Fruit fly (Drosophila melanogaster): ENCODE results near the gene Sema1a.

Sema1a gene

dm6 chr2L:8514748-8515147 lies 27.2 kb upstream of the Sema1a start, which contains the start of the genes CG13097 and PIG-U (continued):
- peak; percentile 88 for TF ChIP-seq ems (GFP tag; optimal IDR thresholded peaks at IDR 0.05)
- TF ChIP-seq CG4360 (GFP tag; IDR thresholded peaks at IDR 0.05), result peak; percentile 53; the same call in 1 of the 2 replicates
- no peak for TF ChIP-seq CG17912 (GFP tag; optimal IDR thresholded peaks at IDR 0.05)
- TF ChIP-seq ap (GFP tag; IDR thresholded peaks at IDR 0.05), result 0 out of 2 replicates have a peak, but pooled peaks have one; percentile 12
- peak; percentile 69 for TF ChIP-seq cato (GFP tag; optimal IDR thresholded peaks at IDR 0.05; ENCODE audit: borderline replicate concordance)
- peak; percentile 62 for TF ChIP-seq HHEX (GFP tag; optimal IDR thresholded peaks at IDR 0.05)
- no peak for TF ChIP-seq Hey (tag; optimal IDR thresholded peaks at IDR 0.05)
- TF ChIP-seq vfl (GFP tag; optimal IDR thresholded peaks at IDR 0.05), result peak; percentile 83
- TF ChIP-seq CG9817 (tag; optimal IDR thresholded peaks at IDR 0.05), result peak; percentile 84
- peak; percentile 36 for TF ChIP-seq fd102C (GFP tag; optimal IDR thresholded peaks at IDR 0.05)
- no peak for TF ChIP-seq hth (optimal IDR thresholded peaks at IDR 0.05)

dm6 chr2L:8517256-8517694 lies 24.7 kb upstream of the Sema1a start, which contains the start of the genes mRpL51 and Uba4:
TSS of gene mRpL51 (minus strand) at chr2L:8517380.
TSS of gene Uba4 (plus strand) at chr2L:8517411.
- TF ChIP-seq Dp (GFP tag; optimal IDR thresholded peaks at IDR 0.05) (peak; percentile 58), sim (GFP tag; IDR thresholded peaks at IDR 0.05) (no peak), E2f1 (GFP tag; IDR thresholded peaks at IDR 0.05) (no peak), CG18764 (GFP tag; optimal IDR thresholded peaks at IDR 0.05) (peak; percentile 32), CG11247 (GFP tag; IDR thresholded peaks at IDR 0.05) (no peak), CG17186 (GFP tag; optimal IDR thresholded peaks at IDR 0.05) (peak; percentile 39), luna (GFP tag; optimal IDR thresholded peaks at IDR 0.05) (no peak), kah (GFP tag; optimal IDR thresholded peaks at IDR 0.05) (no peak), dpn (GFP tag; optimal IDR thresholded peaks at IDR 0.05) (peak; percentile 31 to 51), wek (GFP tag; optimal IDR thresholded peaks at IDR 0.05) (peak; percentile 45), D19B (GFP tag; optimal IDR thresholded peaks at IDR 0.05) (no peak), eyg (GFP tag; optimal IDR thresholded peaks at IDR 0.05) (no peak), al (GFP tag; IDR thresholded peaks at IDR 0.05) (no peak), org-1 (GFP tag; optimal IDR thresholded peaks at IDR 0.05) (no peak), prd (optimal IDR thresholded peaks at IDR 0.05) (no peak), prd (GFP tag; IDR thresholded peaks at IDR 0.05) (no peak), CG10979 (tag; optimal IDR thresholded peaks at IDR 0.05) (peak; percentile 18), bigmax (GFP tag; optimal IDR thresholded peaks at IDR 0.05) (no peak), NfI (GFP tag; optimal IDR thresholded peaks at IDR 0.05) (peak; percentile 41), CG8089 (GFP tag; optimal IDR thresholded peaks at IDR 0.05) (no peak), mam (GFP tag; optimal IDR thresholded peaks at IDR 0.05) (peak; percentile 55), nerfin-2 (GFP tag; IDR thresholded peaks at IDR 0.05; ENCODE audit: partially characterized antibody) (peak; percentile 41; the same call in 1 of the 2 replicates), tup (GFP tag; optimal IDR thresholded peaks at IDR 0.05) (no peak), CG7556 (GFP tag; optimal IDR thresholded peaks at IDR 0.05) (no peak), CG31388 (GFP tag; optimal IDR thresholded peaks at IDR 0.05) (no peak), CG5180 (GFP tag; optimal IDR thresholded peaks at IDR 0.05) (no peak), GATAe (GFP tag; conservative IDR thresholded peaks at IDR 0.05) (no peak), dati (GFP tag; IDR thresholded peaks at IDR 0.05) (no peak), Sox100B (GFP tag; optimal IDR thresholded peaks at IDR 0.05) (no peak), repo (GFP tag; optimal IDR thresholded peaks at IDR 0.05) (peak; percentile 53), CG1603 (tag; optimal IDR thresholded peaks at IDR 0.05) (peak; percentile 74), stwl (tag; optimal IDR thresholded peaks at IDR 0.05) (peak; percentile 86), salm (tag; optimal IDR thresholded peaks at IDR 0.05) (no peak), MTF-1 (GFP tag; optimal IDR thresholded peaks at IDR 0.05; ENCODE audit: borderline replicate concordance) (no peak), CHES-1-like (GFP tag; optimal IDR thresholded peaks at IDR 0.05) (peak; percentile 64), dysf (GFP tag; IDR thresholded peaks at IDR 0.05) (no peak), E2f2 (GFP tag; IDR thresholded peaks at IDR 0.05) (peak; percentile 69), CG10267 (tag; optimal IDR thresholded peaks at IDR 0.05) (peak; percentile 97), HLHmδ (GFP tag; optimal IDR thresholded peaks at IDR 0.05) (no peak), Camta (GFP tag; optimal IDR thresholded peaks at IDR 0.05) (peak; percentile 16)

Measured in whole organism, embryonic.